Fruit fly (Drosophila melanogaster): ENCODE results near the gene rst.

DNA sequence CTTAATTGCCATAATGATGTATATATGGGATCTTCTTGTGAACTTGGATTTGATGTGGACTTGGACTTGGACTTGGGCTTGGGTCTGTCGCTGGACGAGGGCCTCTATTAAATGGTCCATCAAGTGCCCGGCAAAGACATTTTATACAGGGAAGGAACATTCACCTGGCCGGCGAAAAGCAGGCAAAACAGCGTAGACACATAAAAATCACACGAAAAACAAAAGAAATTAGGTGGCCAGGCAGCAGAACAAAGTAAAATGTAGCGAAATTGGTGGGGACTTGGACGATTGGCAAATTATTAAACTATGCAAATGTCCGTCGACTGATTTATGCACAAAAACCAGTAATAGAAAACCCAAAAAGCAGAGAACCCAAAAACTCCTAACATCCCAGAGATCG, 46.5 kb downstream of the rst start, which contains the start of gene CG14424:
- no peak for TF ChIP-seq CG30403 (GFP tag; optimal IDR thresholded peaks at IDR 0.05)
- TF ChIP-seq lov (optimal IDR thresholded peaks at IDR 0.05) = no peak
- TF ChIP-seq lov (GFP tag; IDR thresholded peaks at IDR 0.05) = no peak
- no peak for TF ChIP-seq shn (GFP tag; optimal IDR thresholded peaks at IDR 0.05)

All from whole organism, embryonic.